Fruit fly (Drosophila melanogaster): ENCODE data around the gene Smyd3.
A peak's percentile ranks its signal among the peaks of the same experiment; 100 is the strongest.

Smyd3 gene

dm6 chrX:2646022-2646761, 37.5 kb upstream of the Smyd3 start (continued):
- TF ChIP-seq eyg (GFP tag; optimal IDR thresholded peaks at IDR 0.05): peak; percentile 93
- peak; percentile 67 for TF ChIP-seq ato (GFP tag; IDR thresholded peaks at IDR 0.05; ENCODE audit: partially characterized antibody)
- peak; percentile 91 for TF ChIP-seq CG14710 (tag; optimal IDR thresholded peaks at IDR 0.05)
- peak; percentile 56 to 76 for TF ChIP-seq insv (GFP tag; optimal IDR thresholded peaks at IDR 0.05)
- TF ChIP-seq nerfin-1 (tag; optimal IDR thresholded peaks at IDR 0.05): peak; percentile 90
- peak; percentile 89 for TF ChIP-seq CG17612 (GFP tag; IDR thresholded peaks at IDR 0.05)
- TF ChIP-seq CG6813 (GFP tag; optimal IDR thresholded peaks at IDR 0.05): peak; percentile 96
- peak; percentile 81 for TF ChIP-seq Ravus (GFP tag; IDR thresholded peaks at IDR 0.05)
- TF ChIP-seq lab (GFP tag; optimal IDR thresholded peaks at IDR 0.05): peak; percentile 99
- TF ChIP-seq H2.0 (GFP tag; IDR thresholded peaks at IDR 0.05): peak; percentile 95
- peak; percentile 88 for TF ChIP-seq Poxn (GFP tag; IDR thresholded peaks at IDR 0.05)
- peak; percentile 99 for TF ChIP-seq CG12769 (tag; optimal IDR thresholded peaks at IDR 0.05)
- TF ChIP-seq Ssrp (tag; optimal IDR thresholded peaks at IDR 0.05): peak; percentile 95
- peak; percentile 96 for TF ChIP-seq CG8089 (GFP tag; optimal IDR thresholded peaks at IDR 0.05)
- TF ChIP-seq NFAT (GFP tag; IDR thresholded peaks at IDR 0.05): peak; percentile 92
- peak; percentile 97 for TF ChIP-seq gro (GFP tag; optimal IDR thresholded peaks at IDR 0.05)
- TF ChIP-seq CG11696 (GFP tag; IDR thresholded peaks at IDR 0.05): peak; percentile 100
- TF ChIP-seq Myb (GFP tag; optimal IDR thresholded peaks at IDR 0.05): peak; percentile 90
- TF ChIP-seq danr (GFP tag; IDR thresholded peaks at IDR 0.05): peak; percentile 88
- TF ChIP-seq Mes4 (GFP tag; optimal IDR thresholded peaks at IDR 0.05): peak; percentile 95
- TF ChIP-seq Blimp-1 (GFP tag; optimal IDR thresholded peaks at IDR 0.05): peak; percentile 92
- peak; percentile 96 for TF ChIP-seq Optix (GFP tag; IDR thresholded peaks at IDR 0.05)
- peak; percentile 96 for TF ChIP-seq tgo (GFP tag; IDR thresholded peaks at IDR 0.05)
- TF ChIP-seq Oli (tag; optimal IDR thresholded peaks at IDR 0.05): peak; percentile 98
- TF ChIP-seq CG13296 (GFP tag; optimal IDR thresholded peaks at IDR 0.05): peak; percentile 96
- TF ChIP-seq unpg (GFP tag; optimal IDR thresholded peaks at IDR 0.05): peak; percentile 98
- TF ChIP-seq CoRest (tag; optimal IDR thresholded peaks at IDR 0.05): peak; percentile 98
- TF ChIP-seq sqz (GFP tag; optimal IDR thresholded peaks at IDR 0.05): peak; percentile 92
- peak; percentile 96 for TF ChIP-seq chm (GFP tag; IDR thresholded peaks at IDR 0.05)
- peak; percentile 93 for TF ChIP-seq CG1647 (GFP tag; optimal IDR thresholded peaks at IDR 0.05)
- peak; percentile 44; the same call in 1 of the 3 replicates for TF ChIP-seq Opbp (GFP tag; IDR thresholded peaks at IDR 0.05; ENCODE audit: partially characterized antibody)
- peak; percentile 82 for TF ChIP-seq CG11085 (GFP tag; IDR thresholded peaks at IDR 0.05)
- TF ChIP-seq CG42726 (GFP tag; IDR thresholded peaks at IDR 0.05; ENCODE audit: partially characterized antibody): peak; percentile 22; the same call in 1 of the 2 replicates
- TF ChIP-seq ttk (GFP tag; IDR thresholded peaks at IDR 0.05): peak; percentile 92
- TF ChIP-seq sd (tag; optimal IDR thresholded peaks at IDR 0.05): peak; percentile 90
- peak; percentile 94 for TF ChIP-seq HLH3B (GFP tag; IDR thresholded peaks at IDR 0.05)
- TF ChIP-seq ERR (GFP tag; optimal IDR thresholded peaks at IDR 0.05): peak; percentile 95
- TF ChIP-seq gfzf (GFP tag; optimal IDR thresholded peaks at IDR 0.05): peak; percentile 11
- TF ChIP-seq CG10565 (GFP tag; optimal IDR thresholded peaks at IDR 0.05): peak; percentile 73
- peak; percentile 97 for TF ChIP-seq CG31441 (GFP tag; IDR thresholded peaks at IDR 0.05)
- TF ChIP-seq CG3281 (GFP tag; optimal IDR thresholded peaks at IDR 0.05): peak; percentile 97
- TF ChIP-seq zfh2 (GFP tag; optimal IDR thresholded peaks at IDR 0.05): peak; percentile 96
- peak; percentile 88 for TF ChIP-seq MTF-1 (GFP tag; optimal IDR thresholded peaks at IDR 0.05; ENCODE audit: borderline replicate concordance)
- TF ChIP-seq CG18011 (GFP tag; optimal IDR thresholded peaks at IDR 0.05): peak; percentile 89
- TF ChIP-seq CG11398 (GFP tag; optimal IDR thresholded peaks at IDR 0.05): peak; percentile 95
- TF ChIP-seq Doc2 (GFP tag; IDR thresholded peaks at IDR 0.05): peak; percentile 76; the same call in 1 of the 2 replicates
- peak; percentile 54 to 82 for TF ChIP-seq Trl (optimal IDR thresholded peaks at IDR 0.05)
- peak; percentile 95 for TF ChIP-seq Trl (GFP tag; optimal IDR thresholded peaks at IDR 0.05)
- peak; percentile 46; the same call in 1 of the 2 replicates for TF ChIP-seq inv (GFP tag; IDR thresholded peaks at IDR 0.05; ENCODE audit: partially characterized antibody)
